Fruit fly (Drosophila melanogaster) whole organism, wandering third instar larva: ENCODE measurements around the gene ND-24L.

Experiments
- Abd-B ChIP-seq: fragments of >200 bp; optimal IDR thresholded peaks from 2 replicates; lab custom pipeline; 2017; ENCODE audit warnings: missing biosample characterization, missing genetic modification characterization
- CG32264 ChIP-seq: fragments of 200-800 bp; sonication (Bioruptor generic); optimal IDR thresholded peaks from 2 replicates; lab custom pipeline; 2016; ENCODE audit warnings: missing biosample characterization, missing genetic modification characterization
- CrebA ChIP-seq: fragments of 200-800 bp; sonication (Bioruptor generic); optimal IDR thresholded peaks from 2 replicates; lab custom pipeline; 2016; ENCODE audit warnings: missing biosample characterization, mild to moderate bottlenecking, missing genetic modification characterization, borderline replicate concordance
- Dfd ChIP-seq: fragments of >200 bp; optimal IDR thresholded peaks from 2 replicates; lab custom pipeline; 2017; ENCODE audit warnings: missing biosample characterization, missing genetic modification characterization
- Dif ChIP-seq: fragments of 200-275, 200-300 bp; sonication (Bioruptor generic); optimal IDR thresholded peaks from 2 replicates; lab custom pipeline; 2018; ENCODE audit warnings: missing biosample characterization, missing genetic modification characterization; ENCODE audit not compliant: partially characterized antibody
- GATAd ChIP-seq: sonication (Bioruptor generic); optimal IDR thresholded peaks from 2 replicates; lab custom pipeline; 2016; ENCODE audit warnings: missing biosample characterization, missing genetic modification characterization
- HLH106 ChIP-seq: fragments of 200-800 bp; optimal IDR thresholded peaks from 3 replicates; lab custom pipeline; 2019; ENCODE audit warnings: missing biosample characterization, mild to moderate bottlenecking, missing genetic modification characterization, moderate library complexity
- Hnf4 ChIP-seq: fragments of 200-800 bp; sonication (Bioruptor generic); optimal IDR thresholded peaks from 2 replicates; lab custom pipeline; 2016; ENCODE audit warnings: missing biosample characterization, mild to moderate bottlenecking, missing genetic modification characterization
- Hr78 ChIP-seq: fragments of >200 bp; optimal IDR thresholded peaks from 2 replicates; lab custom pipeline; 2017; ENCODE audit warnings: missing biosample characterization, missing genetic modification characterization
- Hr83 ChIP-seq: fragments of 200-300 bp; sonication (Bioruptor generic); optimal IDR thresholded peaks from 2 replicates; lab custom pipeline; 2016; ENCODE audit warnings: missing biosample characterization, mild to moderate bottlenecking, missing genetic modification characterization, moderate library complexity; ENCODE audit not compliant: poor library complexity, severe bottlenecking
- Mio ChIP-seq: sonication (Bioruptor generic); optimal IDR thresholded peaks from 2 replicates; lab custom pipeline; 2016; ENCODE audit warnings: missing biosample characterization, missing genetic modification characterization
- Myc ChIP-seq: fragments of >200 bp; optimal IDR thresholded peaks from 2 replicates; lab custom pipeline; 2017
- N ChIP-seq: fragments of >200 bp; optimal IDR thresholded peaks from 2 replicates; lab custom pipeline; 2018; ENCODE audit warnings: missing biosample characterization, missing external identifiers, missing genetic modification characterization
- OdsH ChIP-seq: fragments of 200-800 bp; sonication (Bioruptor generic); optimal IDR thresholded peaks from 2 replicates; lab custom pipeline; 2016; ENCODE audit warnings: missing biosample characterization, mild to moderate bottlenecking, missing genetic modification characterization
- Rel ChIP-seq, 2 experiments: fragments of 200-800 bp; sonication (Bioruptor generic) in 1 of 2; optimal IDR thresholded peaks; 2 replicates in 1 of 2; 3 replicates in 1 of 2; lab custom pipeline; 2016 to 2019; ENCODE audit warnings: mild to moderate bottlenecking in 2 of 2, missing biosample characterization in 2 of 2, missing genetic modification characterization in 2 of 2, moderate library complexity in 1 of 2
- Vsx2 ChIP-seq: fragments of 200-300, 225-300 bp; sonication (Bioruptor generic); optimal IDR thresholded peaks from 2 replicates; lab custom pipeline; 2018; ENCODE audit warnings: missing biosample characterization, missing genetic modification characterization; ENCODE audit not compliant: partially characterized antibody
- dl ChIP-seq, 2 experiments: fragments of 175-275, 200-275 bp in 1 of 2; fragments of 200-275 bp in 1 of 2; sonication (Bioruptor generic); optimal IDR thresholded peaks; lab custom pipeline; 2018; ENCODE audit warnings: mild to moderate bottlenecking in 2 of 2, missing biosample characterization in 2 of 2, missing genetic modification characterization in 2 of 2, moderate library complexity in 2 of 2; ENCODE audit not compliant: partially characterized antibody in 2 of 2, insufficient read depth in 1 of 2
- dmrt93B ChIP-seq: fragments of 200-800 bp; sonication (Bioruptor generic); optimal IDR thresholded peaks from 2 replicates; lab custom pipeline; 2018; ENCODE audit warnings: missing biosample characterization, mild to moderate bottlenecking, missing genetic modification characterization
- dsf ChIP-seq: sonication (Bioruptor generic); optimal IDR thresholded peaks from 2 replicates; lab custom pipeline; 2016; ENCODE audit warnings: missing biosample characterization, missing genetic modification characterization, borderline replicate concordance
- ey ChIP-seq: fragments of 200-800 bp; sonication (Bioruptor generic); optimal IDR thresholded peaks from 2 replicates; lab custom pipeline; 2016; ENCODE audit warnings: missing biosample characterization, missing genetic modification characterization
- foxo ChIP-seq, 2 experiments: fragments of 200-800 bp; sonication (Bioruptor generic); optimal IDR thresholded peaks; 2 replicates in 1 of 2; 3 replicates in 1 of 2; lab custom pipeline; 2016 to 2017; ENCODE audit warnings: missing biosample characterization in 2 of 2, missing genetic modification characterization in 2 of 2
- fru ChIP-seq: fragments of 200-800 bp; sonication (Bioruptor generic); optimal IDR thresholded peaks from 3 replicates; lab custom pipeline; 2016; ENCODE audit warnings: missing biosample characterization, mild to moderate bottlenecking, missing genetic modification characterization
- jim ChIP-seq: fragments of 175-275, 200-325 bp; sonication (Bioruptor generic); optimal IDR thresholded peaks from 2 replicates; lab custom pipeline; 2016; ENCODE audit warnings: missing biosample characterization, mild to moderate bottlenecking, missing genetic modification characterization
- lola ChIP-seq: fragments of >200 bp; optimal IDR thresholded peaks from 2 replicates; lab custom pipeline; 2017; ENCODE audit warnings: missing biosample characterization, missing genetic modification characterization
- pan ChIP-seq: fragments of >200 bp; optimal IDR thresholded peaks from 2 replicates; lab custom pipeline; 2017
- psq ChIP-seq: fragments of 200-800 bp; sonication (Bioruptor generic); optimal IDR thresholded peaks from 3 replicates; lab custom pipeline; 2017; ENCODE audit warnings: missing biosample characterization, mild to moderate bottlenecking, missing genetic modification characterization, moderate library complexity
- rgr ChIP-seq: fragments of 200-800 bp; sonication (Bioruptor generic); optimal IDR thresholded peaks from 3 replicates; lab custom pipeline; 2016; ENCODE audit warnings: missing biosample characterization, mild to moderate bottlenecking, missing genetic modification characterization
- sage ChIP-seq: fragments of 200-800 bp; sonication (Bioruptor generic); optimal IDR thresholded peaks from 2 replicates; lab custom pipeline; 2016; ENCODE audit warnings: missing biosample characterization, mild to moderate bottlenecking, missing genetic modification characterization
- sv ChIP-seq: fragments of 200-800 bp; sonication (Bioruptor generic); optimal IDR thresholded peaks from 3 replicates; lab custom pipeline; 2016; ENCODE audit warnings: missing biosample characterization, missing genetic modification characterization
- tai ChIP-seq: sonication (Bioruptor generic); optimal IDR thresholded peaks from 2 replicates; lab custom pipeline; 2016; ENCODE audit warnings: missing biosample characterization, missing genetic modification characterization
- usp ChIP-seq: fragments of >200 bp; optimal IDR thresholded peaks from 2 replicates; lab custom pipeline; 2017; ENCODE audit warnings: missing biosample characterization, missing genetic modification characterization
- woc ChIP-seq: sonication (Bioruptor generic); optimal IDR thresholded peaks from 2 replicates; lab custom pipeline; 2016; ENCODE audit warnings: missing biosample characterization, mild to moderate bottlenecking, missing genetic modification characterization

The ND-24L gene

dm6 chr3L:17346393-17346792 lies 25.8 kb upstream of the ND-24L start:
- TF ChIP-seq Rel (GFP tag; optimal IDR thresholded peaks at IDR 0.05; lab: Kevin White, UChicago) = no peak
- TF ChIP-seq Rel (tag; optimal IDR thresholded peaks at IDR 0.05; lab: Kevin White, UChicago) = no peak
- no peak for TF ChIP-seq HLH106 (tag; lab: Kevin White, UChicago)
- no peak for TF ChIP-seq dsf
- TF ChIP-seq Abd-B = no peak
- TF ChIP-seq Myc = no peak
- TF ChIP-seq usp (GFP tag; lab: Kevin White, UChicago) = no peak
- no peak for TF ChIP-seq Hnf4 (GFP tag; lab: Kevin White, UChicago)
- TF ChIP-seq sv (GFP tag; lab: Kevin White, UChicago) = no peak

dm6 chr3L:17344596-17344995 lies 24.0 kb upstream of the ND-24L start, which contains the start of gene brv2:
TSS of gene brv2 (minus strand) at chr3L:17344696.
- no peak for TF ChIP-seq lola (GFP tag; lab: Kevin White, UChicago)
- no peak for TF ChIP-seq rgr (GFP tag; lab: Kevin White, UChicago)
- no peak for TF ChIP-seq Rel (GFP tag; optimal IDR thresholded peaks at IDR 0.05; lab: Kevin White, UChicago)
- no peak for TF ChIP-seq Rel (tag; optimal IDR thresholded peaks at IDR 0.05; lab: Kevin White, UChicago)
- TF ChIP-seq woc (GFP tag; lab: Kevin White, UChicago) = no peak
- TF ChIP-seq usp (GFP tag; lab: Kevin White, UChicago) = no peak
- TF ChIP-seq dmrt93B = no peak
- TF ChIP-seq pan (lab: Kevin White, UChicago) = no peak
- no peak for TF ChIP-seq Abd-B
- TF ChIP-seq Hr78 (GFP tag; lab: Kevin White, UChicago) = no peak
- no peak for TF ChIP-seq sage (GFP tag; lab: Kevin White, UChicago)
- no peak for TF ChIP-seq Mio (GFP tag; lab: Kevin White, UChicago)
- TF ChIP-seq Myc = no peak
- no peak for TF ChIP-seq Hr83 (GFP tag; lab: Kevin White, UChicago)
- no peak for TF ChIP-seq tai (GFP tag; lab: Kevin White, UChicago)
- no peak for TF ChIP-seq Hnf4 (GFP tag; lab: Kevin White, UChicago)
- no peak for TF ChIP-seq ey (GFP tag; lab: Kevin White, UChicago)
- TF ChIP-seq GATAd (GFP tag; lab: Kevin White, UChicago) = no peak

- TF ChIP-seq psq (no peak), fru (GFP tag; lab: Kevin White, UChicago) (no peak), N (no peak), CrebA (GFP tag; lab: Kevin White, UChicago) (no peak), CG32264 (GFP tag; lab: Kevin White, UChicago) (no peak), dsf (no peak), Mio (GFP tag; lab: Kevin White, UChicago) (no peak)
Measured at dm6 chr3L:17341216-17341615, 20.6 kb upstream of the ND-24L start, which contains the start of gene CG13727. TSS of gene CG13727 (minus strand) at chr3L:17341316.

dm6 chr3L:17339756-17340155 lies 19.1 kb upstream of the ND-24L start:
- TF ChIP-seq sage (GFP tag; lab: Kevin White, UChicago) (no peak), HLH106 (tag; lab: Kevin White, UChicago) (no peak), dl (GFP tag; optimal IDR thresholded peaks at IDR 0.05; lab: Kevin White, UChicago; ENCODE audit: insufficient read depth in 1 of 2, partially characterized antibody in 2 of 2) (no peak), GATAd (GFP tag; lab: Kevin White, UChicago) (no peak), foxo (GFP tag; optimal IDR thresholded peaks at IDR 0.05; lab: Kevin White, UChicago) (no peak), Hr83 (GFP tag; lab: Kevin White, UChicago) (no peak), CG32264 (GFP tag; lab: Kevin White, UChicago) (no peak)

dm6 chr3L:17339122-17339521 lies 18.5 kb upstream of the ND-24L start, which contains the start of gene CG6479:
TSS of gene CG6479 (minus strand) at chr3L:17339262.
- TF ChIP-seq Myc = peak; percentile 55
- no peak for TF ChIP-seq OdsH (GFP tag; lab: Kevin White, UChicago)

- TF ChIP-seq sage (GFP tag; lab: Kevin White, UChicago) (no peak), jim (GFP tag; lab: Kevin White, UChicago) (no peak), Vsx2 (GFP tag; lab: Kevin White, UChicago) (no peak), lola (GFP tag; lab: Kevin White, UChicago) (no peak), CrebA (GFP tag; lab: Kevin White, UChicago) (no peak), Dfd (GFP tag; lab: Kevin White, UChicago) (no peak), foxo (GFP tag; optimal IDR thresholded peaks at IDR 0.05; lab: Kevin White, UChicago) (no peak), woc (GFP tag; lab: Kevin White, UChicago) (no peak), Dif (GFP tag; lab: Kevin White, UChicago) (no peak), fru (GFP tag; lab: Kevin White, UChicago) (no peak), CG32264 (GFP tag; lab: Kevin White, UChicago) (no peak), pan (lab: Kevin White, UChicago) (no peak), N (no peak), HLH106 (tag; lab: Kevin White, UChicago) (no peak), Abd-B (no peak)
Measured at dm6 chr3L:17329069-17329468, 8.5 kb upstream of the ND-24L start, which contains the start of gene Or74a. TSS of gene Or74a (minus strand) at chr3L:17329169.
